Fruit fly (Drosophila melanogaster) whole organism, adult: ENCODE data around the gene Fum1.

Experiments
- CG11617 ChIP-seq: fragments of 200-800 bp; sonication (Bioruptor generic); optimal IDR thresholded peaks from 2 replicates; lab custom pipeline; 2017; ENCODE audit warnings: mild to moderate bottlenecking, missing biosample characterization, missing genetic modification reagents, missing genetic modification characterization
- CG12768 ChIP-seq: fragments of 200-800 bp; sonication (Bioruptor generic); optimal IDR thresholded peaks from 2 replicates; lab custom pipeline; 2017; ENCODE audit warnings: missing biosample characterization, missing genetic modification characterization, mild to moderate bottlenecking, moderate library complexity, missing genetic modification reagents
- CG14711 ChIP-seq: fragments of 200-800 bp; sonication (Bioruptor generic); optimal IDR thresholded peaks from 2 replicates; lab custom pipeline; 2018; ENCODE audit warnings: missing biosample characterization, mild to moderate bottlenecking, missing genetic modification characterization, moderate library complexity
- CG1620 ChIP-seq: fragments of 200-800 bp; sonication (Bioruptor generic); optimal IDR thresholded peaks from 2 replicates; lab custom pipeline; 2016; ENCODE audit warnings: missing biosample characterization, missing genetic modification characterization
- CG33017 ChIP-seq: fragments of 200-800 bp; sonication (Bioruptor generic); optimal IDR thresholded peaks from 2 replicates; lab custom pipeline; 2018; ENCODE audit warnings: missing biosample characterization, mild to moderate bottlenecking, missing genetic modification characterization, moderate library complexity
- CG5204 ChIP-seq: fragments of 200-800 bp; sonication (Bioruptor generic); optimal IDR thresholded peaks from 2 replicates; lab custom pipeline; 2016; ENCODE audit warnings: missing biosample characterization, missing genetic modification characterization
- CG7045 ChIP-seq: fragments of 200-800 bp; sonication (Bioruptor generic); optimal IDR thresholded peaks from 2 replicates; lab custom pipeline; 2017; ENCODE audit warnings: missing biosample characterization, mild to moderate bottlenecking, missing genetic modification characterization
- CG7101 ChIP-seq: fragments of 200-800 bp; sonication (Bioruptor generic); optimal IDR thresholded peaks from 2 replicates; lab custom pipeline; 2018; ENCODE audit warnings: missing biosample characterization, mild to moderate bottlenecking, missing genetic modification characterization, moderate library complexity
- Clk ChIP-seq: fragments of 200-800 bp; sonication (Bioruptor generic); optimal IDR thresholded peaks from 2 replicates; lab custom pipeline; 2017; ENCODE audit warnings: missing biosample characterization, missing genetic modification characterization
- Crg-1 ChIP-seq: fragments of 200-800 bp; sonication (Bioruptor generic); optimal IDR thresholded peaks from 2 replicates; lab custom pipeline; 2016; ENCODE audit warnings: missing biosample characterization, missing genetic modification characterization
- Hr96 ChIP-seq: fragments of 200-800 bp; sonication (Bioruptor generic); optimal IDR thresholded peaks from 2 replicates; lab custom pipeline; 2016; ENCODE audit warnings: missing biosample characterization, missing genetic modification characterization
- Mnt ChIP-seq: fragments of 200-800 bp; sonication (Bioruptor generic); optimal IDR thresholded peaks from 2 replicates; lab custom pipeline; 2016; ENCODE audit warnings: missing biosample characterization, mild to moderate bottlenecking, missing genetic modification characterization
- bab1 ChIP-seq: fragments of 200-800 bp; sonication (Bioruptor generic); optimal IDR thresholded peaks from 3 replicates; lab custom pipeline; 2019; ENCODE audit warnings: missing biosample characterization, mild to moderate bottlenecking, missing genetic modification characterization, moderate library complexity
- cic ChIP-seq: fragments of 200-800 bp; sonication (Bioruptor generic); optimal IDR thresholded peaks from 2 replicates; lab custom pipeline; 2017; ENCODE audit warnings: missing biosample characterization, mild to moderate bottlenecking, missing genetic modification characterization, moderate library complexity
- cnc ChIP-seq, 2 experiments: fragments of >200 bp; optimal IDR thresholded peaks; 2 replicates each; lab custom pipeline; 2017
- kay ChIP-seq: fragments of 200-800 bp; sonication (Bioruptor generic); peaks from one replicate; lab custom pipeline; 2016; ENCODE audit warnings: missing biosample characterization, missing genetic modification characterization, borderline replicate concordance
- ovo ChIP-seq: fragments of 200-800 bp; sonication (Bioruptor generic); optimal IDR thresholded peaks from 2 replicates; lab custom pipeline; 2016; ENCODE audit warnings: missing biosample characterization, missing genetic modification characterization
- pad ChIP-seq: fragments of 200-800 bp; sonication (Bioruptor generic); optimal IDR thresholded peaks from 3 replicates; lab custom pipeline; 2017; ENCODE audit warnings: missing biosample characterization, missing genetic modification characterization, mild to moderate bottlenecking, moderate library complexity, missing genetic modification reagents
- tj ChIP-seq: fragments of 200-800 bp; sonication (Bioruptor generic); optimal IDR thresholded peaks from 3 replicates; lab custom pipeline; 2017; ENCODE audit warnings: missing biosample characterization, mild to moderate bottlenecking, missing genetic modification characterization, moderate library complexity
- toe ChIP-seq: fragments of 200-800 bp; sonication (Bioruptor generic); optimal IDR thresholded peaks from 2 replicates; lab custom pipeline; 2016; ENCODE audit warnings: missing biosample characterization, missing genetic modification characterization

Gene Fum1

DNA sequence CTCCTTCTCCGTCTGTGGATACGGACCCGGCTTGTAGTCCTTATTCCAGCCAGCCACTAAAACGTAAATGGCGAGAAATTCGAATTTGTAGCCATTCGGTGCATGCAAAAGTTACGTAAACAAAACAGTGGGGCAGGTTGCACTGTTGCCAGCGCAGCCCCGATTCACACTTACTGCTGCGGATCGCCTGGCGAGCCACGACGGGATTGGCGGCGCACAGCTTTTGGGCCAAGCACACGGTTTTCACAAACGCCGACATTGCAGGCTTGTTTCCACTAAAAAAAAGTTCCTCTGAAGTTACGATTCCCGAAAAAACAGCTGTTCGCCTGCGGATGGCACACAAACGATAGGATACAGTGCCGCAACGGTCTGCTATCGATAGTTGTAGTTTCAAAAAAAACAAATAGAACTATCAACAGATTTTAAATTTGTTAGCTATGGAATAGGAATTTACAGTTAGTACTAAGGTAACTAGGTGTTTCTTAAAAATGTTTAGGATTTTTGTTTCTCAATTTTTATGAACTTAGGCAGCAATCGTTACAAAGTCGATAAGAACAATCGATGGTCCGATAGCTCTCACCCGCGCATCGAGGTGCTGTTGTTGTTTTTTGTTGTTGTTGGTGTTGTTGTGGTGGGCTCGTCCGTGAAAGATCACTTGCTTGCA is at the start of gene Fum1:
Fum1 (plus strand) TSS at position 599 of the 664 bp plus-strand sequence.
- TF ChIP-seq CG1620 (GFP tag; lab: Kevin White, UChicago) (peak; percentile 62), bab1 (GFP tag; lab: Kevin White, UChicago) (peak; percentile 43), cic (GFP tag; lab: Kevin White, UChicago) (no peak), Crg-1 (GFP tag; lab: Kevin White, UChicago) (peak; percentile 40), CG11617 (GFP tag; lab: Kevin White, UChicago) (peak; percentile 35), pad (GFP tag; lab: Kevin White, UChicago) (peak; percentile 11), Mnt (peak; percentile 65), CG7101 (tag; lab: Kevin White, UChicago) (peak; percentile 26), CG14711 (peak; percentile 44), toe (GFP tag; lab: Kevin White, UChicago) (peak; percentile 48), CG7045 (GFP tag; lab: Kevin White, UChicago) (no peak)

DNA sequence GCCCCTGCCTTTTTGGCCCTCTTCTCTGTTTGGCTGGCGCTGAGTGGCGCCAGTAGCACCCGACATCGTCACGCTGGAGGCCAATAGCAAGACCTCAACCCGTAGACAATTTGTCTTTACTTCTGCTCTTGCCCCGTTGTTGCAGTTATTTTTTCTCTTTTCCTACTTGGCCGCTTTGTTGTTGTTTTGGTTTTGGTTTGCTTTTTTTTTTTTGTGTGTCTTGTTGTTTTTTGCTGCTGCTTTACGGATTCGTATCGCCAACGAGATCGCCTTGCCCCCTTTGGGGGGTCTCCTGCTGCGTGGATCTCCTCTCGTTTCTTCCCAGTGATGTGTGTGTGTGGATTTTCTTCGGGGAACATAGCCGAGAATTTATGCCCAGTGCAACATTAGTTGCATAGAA is 46.3 kb upstream of the Fum1 start:
- TF ChIP-seq bab1 (GFP tag; lab: Kevin White, UChicago) (no peak), CG14711 (no peak), cnc (optimal IDR thresholded peaks at IDR 0.05; lab: Kevin White, UChicago) (no peak), CG12768 (GFP tag; lab: Kevin White, UChicago) (no peak), kay (GFP tag; lab: Kevin White, UChicago) (no peak), Clk (GFP tag; lab: Kevin White, UChicago) (no peak), CG7101 (tag; lab: Kevin White, UChicago) (no peak), CG5204 (GFP tag; lab: Kevin White, UChicago) (no peak), Crg-1 (GFP tag; lab: Kevin White, UChicago) (no peak), cic (GFP tag; lab: Kevin White, UChicago) (no peak), Mnt (no peak), ovo (GFP tag; lab: Kevin White, UChicago) (no peak), pad (GFP tag; lab: Kevin White, UChicago) (no peak), toe (GFP tag; lab: Kevin White, UChicago) (no peak), Hr96 (GFP tag; lab: Kevin White, UChicago) (no peak), CG11617 (GFP tag; lab: Kevin White, UChicago) (no peak), CG1620 (GFP tag; lab: Kevin White, UChicago) (no peak)

DNA sequence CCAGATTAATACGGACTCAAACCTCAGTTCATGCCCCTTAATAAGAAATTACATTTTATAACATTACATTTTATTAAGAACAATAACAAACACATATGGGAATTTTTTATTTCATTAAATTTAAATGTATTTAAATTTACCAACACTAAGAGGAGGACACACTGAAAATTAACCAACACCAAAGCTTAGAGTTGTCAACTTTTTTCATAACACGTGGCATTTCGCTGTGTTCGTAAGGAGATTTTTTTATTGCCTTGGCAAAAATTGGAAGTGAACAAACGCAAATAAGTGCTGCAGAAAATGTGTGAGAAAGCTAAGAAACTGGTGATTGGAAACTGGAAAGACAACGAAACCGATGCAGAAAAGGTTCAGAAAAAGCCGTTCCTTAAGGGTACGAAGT is 44.6 kb upstream of the Fum1 start, which contains the start of gene CG14443:
CG14443 (plus strand) TSS at position 301 of the 400 bp plus-strand sequence.
- TF ChIP-seq bab1 (GFP tag; lab: Kevin White, UChicago) (no peak), kay (GFP tag; lab: Kevin White, UChicago) (no peak), Hr96 (GFP tag; lab: Kevin White, UChicago) (no peak), cnc (optimal IDR thresholded peaks at IDR 0.05; lab: Kevin White, UChicago) (no peak), CG33017 (no peak), CG5204 (GFP tag; lab: Kevin White, UChicago) (no peak), cic (GFP tag; lab: Kevin White, UChicago) (no peak), Clk (GFP tag; lab: Kevin White, UChicago) (no peak)

DNA sequence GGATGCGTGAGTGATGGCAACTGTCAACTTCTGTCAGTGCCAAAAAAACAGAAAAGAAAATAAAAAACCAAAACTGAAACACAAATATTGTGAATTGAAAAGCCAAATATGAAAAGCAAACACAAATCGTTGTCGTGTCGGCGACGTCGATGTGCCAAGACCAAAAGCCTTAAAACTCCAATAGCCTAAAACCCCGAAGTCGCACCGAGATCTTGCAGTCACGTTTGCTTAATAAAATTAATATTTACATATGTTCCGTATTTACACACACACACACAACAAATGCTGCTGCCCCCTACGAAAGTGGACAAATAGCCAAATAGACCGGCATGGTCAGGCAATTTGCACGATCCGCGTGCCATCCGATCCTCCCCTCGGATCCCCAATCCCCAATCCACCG is 40.1 kb upstream of the Fum1 start:
- TF ChIP-seq CG7045 (GFP tag; lab: Kevin White, UChicago) = no peak

DNA sequence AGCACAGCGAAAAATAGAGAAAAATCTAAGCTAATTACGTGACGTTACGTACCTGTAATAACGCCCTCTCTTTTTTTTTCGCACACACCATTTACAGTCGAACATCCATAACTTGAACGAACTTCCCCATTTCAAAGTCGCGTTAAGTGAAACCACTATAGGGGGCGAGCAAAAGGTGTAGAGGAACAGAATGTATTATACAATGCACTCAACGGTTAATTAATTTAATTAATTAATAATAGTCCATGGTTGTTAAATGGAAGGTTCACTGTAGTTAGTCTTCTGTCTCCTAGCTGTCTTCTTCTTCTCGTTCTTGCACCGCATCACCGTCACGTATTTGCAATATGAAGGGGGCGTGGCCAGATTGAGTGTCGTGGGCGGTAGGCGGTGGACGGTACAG is 36.6 kb upstream of the Fum1 start:
- TF ChIP-seq CG5204 (GFP tag; lab: Kevin White, UChicago) = peak; percentile 4
- TF ChIP-seq Clk (GFP tag; lab: Kevin White, UChicago) = no peak
- TF ChIP-seq bab1 (GFP tag; lab: Kevin White, UChicago) = peak; percentile 88
- peak; percentile 72 for TF ChIP-seq CG7101 (tag; lab: Kevin White, UChicago)
- TF ChIP-seq CG11617 (GFP tag; lab: Kevin White, UChicago) = peak; percentile 1
- TF ChIP-seq CG1620 (GFP tag; lab: Kevin White, UChicago) = peak; percentile 22
- TF ChIP-seq CG14711 = peak; percentile 57
- TF ChIP-seq cnc (optimal IDR thresholded peaks at IDR 0.05; lab: Kevin White, UChicago) = no peak
- TF ChIP-seq Hr96 (GFP tag; lab: Kevin White, UChicago) = peak; percentile 47

DNA sequence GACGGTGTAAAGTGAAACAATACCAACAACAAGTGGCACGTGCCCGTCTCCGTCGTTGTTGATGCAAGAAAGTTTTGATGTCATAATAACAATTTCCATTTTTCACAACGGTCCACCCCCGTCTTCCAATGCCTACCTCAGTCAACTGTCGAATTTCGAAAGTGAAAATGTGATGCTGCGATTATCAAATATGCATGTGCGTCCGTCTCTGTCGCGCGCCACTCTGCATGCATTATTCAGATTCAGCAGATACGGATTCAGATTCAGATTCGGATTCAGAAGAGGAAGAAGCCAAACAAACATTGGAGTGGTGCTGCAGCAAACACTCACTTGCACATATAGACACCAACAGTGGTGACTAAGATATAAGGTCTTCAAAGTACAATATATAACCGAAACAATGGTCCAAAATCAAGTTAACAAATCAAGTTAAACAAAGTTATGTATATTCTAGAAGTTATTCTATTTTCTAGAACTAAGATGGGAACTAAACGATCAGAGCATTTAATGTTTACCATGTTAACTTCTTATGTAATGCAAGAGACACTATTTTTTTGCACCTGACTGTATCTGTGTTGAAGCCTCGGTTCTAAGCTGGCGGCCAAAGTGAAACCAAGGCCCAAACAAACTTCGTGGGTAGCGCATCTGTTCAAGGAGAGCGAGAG is 35.5 kb upstream of the Fum1 start:
- TF ChIP-seq bab1 (GFP tag; lab: Kevin White, UChicago) (no peak), cnc (optimal IDR thresholded peaks at IDR 0.05; lab: Kevin White, UChicago) (no peak), Clk (GFP tag; lab: Kevin White, UChicago) (no peak), tj (GFP tag; lab: Kevin White, UChicago) (peak; percentile 0), CG12768 (GFP tag; lab: Kevin White, UChicago) (no peak), CG14711 (peak; percentile 3), CG7101 (tag; lab: Kevin White, UChicago) (peak; percentile 11), ovo (GFP tag; lab: Kevin White, UChicago) (no peak)
